Fruit fly (Drosophila melanogaster): ENCODE data around the gene CG8773.

DNA sequence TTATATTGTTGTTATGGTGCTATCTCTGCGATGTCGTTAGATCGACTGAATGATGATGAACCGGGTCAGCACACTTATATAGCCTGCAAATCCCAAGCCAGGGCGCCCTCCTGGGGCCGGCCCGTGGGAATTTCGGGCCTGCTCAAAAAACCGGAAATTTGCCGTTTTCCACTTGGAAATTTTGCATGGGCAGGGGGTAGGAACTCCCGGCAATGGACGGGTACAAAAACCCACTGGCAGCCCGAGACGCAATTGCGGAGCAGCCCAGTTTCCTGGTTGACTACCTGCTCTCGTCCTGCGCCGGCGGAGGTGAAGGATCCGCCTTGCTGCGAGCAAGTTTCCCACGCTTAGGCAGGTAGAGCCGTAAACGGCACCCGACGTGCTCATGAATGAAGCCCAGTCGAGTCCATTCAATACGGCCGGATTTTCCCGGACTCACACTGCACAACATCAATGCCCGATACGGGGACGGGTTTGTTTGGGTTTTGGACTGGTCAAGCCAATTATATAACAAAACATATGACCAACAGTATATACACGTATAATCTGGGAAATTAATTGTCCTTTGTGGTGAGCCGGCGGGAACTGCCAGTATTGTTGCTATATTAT, 1.3 kb upstream of the CG8773 start, which contains the start of gene wntD:
- TF ChIP-seq cyc (GFP tag; optimal IDR thresholded peaks at IDR 0.05) (no peak), fd59A (GFP tag; optimal IDR thresholded peaks at IDR 0.05) (no peak), Sox15 (GFP tag; optimal IDR thresholded peaks at IDR 0.05) (no peak), CG10631 (GFP tag; optimal IDR thresholded peaks at IDR 0.05) (no peak), OdsH (GFP tag; optimal IDR thresholded peaks at IDR 0.05) (no peak), CG6163 (GFP tag; IDR thresholded peaks at IDR 0.05) (no peak), lz (GFP tag; optimal IDR thresholded peaks at IDR 0.05) (no peak), CG31627 (GFP tag; optimal IDR thresholded peaks at IDR 0.05) (no peak), CG8119 (GFP tag; IDR thresholded peaks at IDR 0.05) (no peak), CG1621 (tag; optimal IDR thresholded peaks at IDR 0.05) (no peak), Eip78C (GFP tag) (no peak), Hr39 (GFP tag; optimal IDR thresholded peaks at IDR 0.05) (no peak)

All from whole organism, prepupa.